Worm (Caenorhabditis elegans): ENCODE measurements around the gene best-14.
A peak's percentile ranks its signal among the peaks of the same experiment; 100 is the strongest.

ce11 chrV:10536808-10537207 is 21.0 kb upstream of the best-14 start:
- TF ChIP-seq nhr-28 (tag; optimal IDR thresholded peaks at IDR 0.05), result no peak
- no peak for TF ChIP-seq nhr-76 (tag; optimal IDR thresholded peaks at IDR 0.05)
- TF ChIP-seq ztf-11 (tag; optimal IDR thresholded peaks at IDR 0.05), result no peak
- peak; percentile 82 for TF ChIP-seq mep-1 (tag; optimal IDR thresholded peaks at IDR 0.05)
